Worm (Caenorhabditis elegans) whole organism, L4/young adult: ENCODE data around the gene pgl-1.

ENCODE experiments used
- W03F9.2 ChIP-seq: fragments of 150-350 bp; optimal IDR thresholded peaks from 2 replicates; lab custom pipeline; 2014; ENCODE audit warnings: missing biosample characterization, missing genetic modification characterization
- dao-5 ChIP-seq: sonication (generic microtip); optimal IDR thresholded peaks from 2 replicates; lab custom pipeline; 2016; ENCODE audit warnings: missing genotype, missing genetic modification characterization, moderate library complexity, missing compliant biosample characterization
- him-1 ChIP-seq: sonication (generic microtip); optimal IDR thresholded peaks from 2 replicates; lab custom pipeline; 2016; ENCODE audit warnings: missing genotype, missing genetic modification reagents, missing genetic modification characterization, missing compliant biosample characterization

- no peak for TF ChIP-seq him-1 (tag; lab: Kevin White, UChicago)
- no peak for TF ChIP-seq dao-5 (tag; lab: Kevin White, UChicago)
- TF ChIP-seq W03F9.2 (tag; lab: Kevin White, UChicago) = no peak
These were observed 48.7 kb upstream of the pgl-1 start for ce11 chrIV:7025835-7026234.
